Worm (Caenorhabditis elegans) whole organism, L4 larva: Measurements from ENCODE around the gene trx-1.

Experiments used
- F26F4.8 ChIP-seq: fragments of 200-800 bp; sonication (Bioruptor generic); conservative IDR thresholded peaks from 2 replicates; pipeline ENCODE4 v1.3.6; 2022; ENCODE audit warnings: missing genetic modification characterization, missing compliant biosample characterization
- F49E8.2 ChIP-seq: sonication (generic microtip); optimal IDR thresholded peaks from 2 replicates; lab custom pipeline; 2016; ENCODE audit warnings: missing compliant biosample characterization, mild to moderate bottlenecking, missing genetic modification characterization, borderline replicate concordance
- daf-12 ChIP-seq: fragments of 150-350 bp; optimal IDR thresholded peaks from 2 replicates; lab custom pipeline; 2014; ENCODE audit warnings: missing biosample characterization, missing genetic modification reagents, missing genetic modification characterization
- hlh-30 ChIP-seq: sonication (generic microtip); optimal IDR thresholded peaks from 2 replicates; lab custom pipeline; 2017; ENCODE audit warnings: antibody characterized with exemption, mild to moderate bottlenecking, missing genetic modification characterization, missing compliant biosample characterization; ENCODE audit not compliant: insufficient read depth
- jun-1 ChIP-seq: fragments of 150-350 bp; optimal IDR thresholded peaks from 2 replicates; lab custom pipeline; 2014; ENCODE audit warnings: missing biosample characterization, missing genetic modification reagents, missing genetic modification characterization
- lin-39 ChIP-seq: fragments of 150-350 bp; optimal IDR thresholded peaks from 2 replicates; lab custom pipeline; 2014; ENCODE audit warnings: missing biosample characterization, missing genetic modification reagents, missing genetic modification characterization
- nhr-25 ChIP-seq: sonication (generic microtip); optimal IDR thresholded peaks from 2 replicates; lab custom pipeline; 2017; ENCODE audit warnings: missing genetic modification characterization, mild to moderate bottlenecking, missing compliant biosample characterization, antibody characterized with exemption, moderate library complexity, borderline replicate concordance; ENCODE audit not compliant: insufficient read depth
- nhr-77 ChIP-seq: fragments of 150-350 bp; optimal IDR thresholded peaks from 2 replicates; lab custom pipeline; 2014; ENCODE audit warnings: missing biosample characterization, missing genetic modification characterization
- snpc-4 ChIP-seq: fragments of 150-350 bp; optimal IDR thresholded peaks from 2 replicates; lab custom pipeline; 2014; ENCODE audit warnings: missing biosample characterization, missing genetic modification characterization
- tag-97 ChIP-seq: fragments of 200-800 bp; sonication (Bioruptor generic); IDR thresholded peaks from 2 replicates; pipeline ENCODE4 v1.3.6; 2022; ENCODE audit warnings: missing genetic modification characterization, missing compliant biosample characterization
- unc-39 ChIP-seq: sonication (generic microtip); optimal IDR thresholded peaks from 2 replicates; lab custom pipeline; 2017; ENCODE audit warnings: missing biosample characterization, missing genetic modification characterization
- zag-1 ChIP-seq: fragments of 150-350 bp; optimal IDR thresholded peaks from 2 replicates; lab custom pipeline; 2014; ENCODE audit warnings: missing biosample characterization, missing genetic modification characterization
- ztf-11 ChIP-seq: fragments of 150-350 bp; optimal IDR thresholded peaks from 2 replicates; lab custom pipeline; 2014; ENCODE audit warnings: missing biosample characterization, missing genetic modification characterization
- ztf-7 ChIP-seq: fragments of 150-350 bp; optimal IDR thresholded peaks from 2 replicates; lab custom pipeline; 2014; ENCODE audit warnings: missing biosample characterization, missing genetic modification characterization

DNA sequence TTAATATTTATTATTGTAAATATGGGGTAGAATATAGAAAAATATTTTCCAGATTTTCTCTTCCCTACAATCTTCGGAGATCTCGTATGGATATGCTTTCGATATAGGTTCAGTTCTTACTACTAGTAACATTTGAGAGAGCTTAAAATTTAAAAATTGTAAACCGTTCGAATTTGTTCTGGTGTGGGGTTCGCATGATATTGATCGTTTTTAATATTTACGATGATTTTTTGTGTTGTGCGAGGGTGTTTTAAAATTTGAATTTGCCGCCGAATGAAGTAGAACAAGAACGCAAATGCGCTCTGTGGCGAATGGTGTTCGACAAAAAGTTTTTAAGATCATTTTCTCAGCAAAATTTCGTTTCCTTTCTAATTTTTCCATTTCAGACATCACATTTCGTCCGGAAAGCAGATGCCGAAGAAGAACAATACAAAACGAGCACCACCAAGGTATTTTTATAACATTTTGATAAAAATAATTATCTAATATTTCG is 30.1 kb upstream of the trx-1 start, which contains the start of gene skr-17:
- no peak for TF ChIP-seq ztf-7
- TF ChIP-seq daf-12 (tag; lab: Kevin White, UChicago): no peak
- TF ChIP-seq F49E8.2 (tag; lab: Kevin White, UChicago): no peak
- TF ChIP-seq snpc-4: no peak
- TF ChIP-seq ztf-11 (tag; lab: Kevin White, UChicago): no peak
- no peak for TF ChIP-seq nhr-25 (tag; lab: Kevin White, UChicago)
- no peak for TF ChIP-seq nhr-77
- no peak for TF ChIP-seq tag-97 (GFP tag; lab: Robert Waterston, UW)
- no peak for TF ChIP-seq unc-39
- TF ChIP-seq zag-1 (tag; lab: Kevin White, UChicago): no peak
- no peak for TF ChIP-seq F26F4.8 (GFP tag; lab: Robert Waterston, UW)
- TF ChIP-seq jun-1: no peak
- TF ChIP-seq hlh-30: no peak
- TF ChIP-seq lin-39: no peak
